Fruit fly (Drosophila melanogaster) whole organism, embryonic: ENCODE measurements around the gene Non3.

Experiments used
- Awh ChIP-seq: fragments of 200-800 bp; sonication (Bioruptor generic); IDR thresholded peaks from 2 replicates; pipeline ENCODE4, ENCODE4 v1.3.6; 2022; ENCODE audit warnings: missing biosample characterization, missing genetic modification characterization
- CG10209 ChIP-seq: fragments of 200-800 bp; sonication (Bioruptor generic); optimal IDR thresholded peaks from 3 replicates; lab custom pipeline; 2017; ENCODE audit warnings: missing biosample characterization, mild to moderate bottlenecking, missing genetic modification characterization, missing genetic modification reagents
- CG10274 ChIP-seq: fragments of 200-800 bp; sonication (Bioruptor generic); optimal IDR thresholded peaks from 3 replicates; lab custom pipeline; 2017; ENCODE audit warnings: missing biosample characterization, mild to moderate bottlenecking, missing genetic modification characterization
- CG10321 ChIP-seq: fragments of 200-800 bp; sonication (Bioruptor generic); IDR thresholded peaks from 2 replicates; pipeline ENCODE4 v1.3.6; 2022; ENCODE audit warnings: missing biosample characterization, missing genetic modification characterization
- CG12769 ChIP-seq: fragments of 200-800 bp; sonication (Bioruptor generic); optimal IDR thresholded peaks from 2 replicates; lab custom pipeline; 2019; ENCODE audit warnings: missing biosample characterization, mild to moderate bottlenecking, missing genetic modification characterization, moderate library complexity
- CG13296 ChIP-seq: fragments of 200-800 bp; sonication (Bioruptor generic); optimal IDR thresholded peaks from 3 replicates; lab custom pipeline; 2018; ENCODE audit warnings: missing biosample characterization, mild to moderate bottlenecking, missing genetic modification characterization
- CG15601 ChIP-seq: fragments of 200-800 bp; sonication (Bioruptor generic); optimal IDR thresholded peaks from 3 replicates; lab custom pipeline; 2019; ENCODE audit warnings: missing biosample characterization, mild to moderate bottlenecking, missing genetic modification characterization, moderate library complexity
- CG1792 ChIP-seq: fragments of 200-800 bp; sonication (Bioruptor generic); optimal IDR thresholded peaks from 2 replicates; lab custom pipeline; 2016; ENCODE audit warnings: missing biosample characterization, missing genetic modification characterization
- CG18011 ChIP-seq: fragments of 200-800 bp; sonication (Bioruptor generic); optimal IDR thresholded peaks from 2 replicates; lab custom pipeline; 2017; ENCODE audit warnings: missing biosample characterization, missing genetic modification characterization, mild to moderate bottlenecking, moderate library complexity, missing genotype
- CG18619 ChIP-seq: fragments of 200-800 bp; sonication (Bioruptor generic); optimal IDR thresholded peaks from 3 replicates; lab custom pipeline; 2017; ENCODE audit warnings: missing biosample characterization, mild to moderate bottlenecking, missing genetic modification characterization
- CG2202 ChIP-seq: fragments of 200-800 bp; sonication (Bioruptor generic); optimal IDR thresholded peaks from 2 replicates; lab custom pipeline; 2018; ENCODE audit warnings: missing biosample characterization, mild to moderate bottlenecking, missing genetic modification characterization
- CG34224 ChIP-seq: fragments of 200-800 bp; sonication (Bioruptor generic); IDR thresholded peaks from 3 replicates; pipeline ENCODE4 v1.3.6; 2022; ENCODE audit warnings: missing biosample characterization, missing genetic modification characterization; ENCODE audit not compliant: partially characterized antibody
- CG4730 ChIP-seq: fragments of 200-800 bp; sonication (Bioruptor generic); IDR thresholded peaks from 2 replicates; pipeline ENCODE4 v1.3.6; 2022; ENCODE audit warnings: missing biosample characterization, missing genetic modification characterization
- CG8290 ChIP-seq, 3 experiments: fragments of 200-800 bp; sonication (Bioruptor generic); optimal IDR thresholded peaks; 2 replicates each; lab custom pipeline; 2016 to 2019; ENCODE audit warnings: missing biosample characterization in 3 of 3, missing genetic modification characterization in 3 of 3, mild to moderate bottlenecking in 2 of 3, moderate library complexity in 1 of 3
- CG8359 ChIP-seq: fragments of 200-800 bp; sonication (Bioruptor generic); optimal IDR thresholded peaks from 2 replicates; lab custom pipeline; 2017; ENCODE audit warnings: missing biosample characterization, mild to moderate bottlenecking, missing genetic modification characterization, borderline replicate concordance
- CG9437 ChIP-seq: fragments of 200-800 bp; sonication (Bioruptor generic); optimal IDR thresholded peaks from 2 replicates; lab custom pipeline; 2018; ENCODE audit warnings: missing biosample characterization, mild to moderate bottlenecking, missing genetic modification characterization
- CkIIα-i1 ChIP-seq: fragments of 200-800 bp; sonication (Bioruptor generic); IDR thresholded peaks from 2 replicates; pipeline ENCODE4 v1.3.6; 2022; ENCODE audit warnings: missing biosample characterization, missing genetic modification characterization
- Dbx ChIP-seq: fragments of 200-800 bp; sonication (Bioruptor generic); IDR thresholded peaks from 3 replicates; pipeline ENCODE4 v1.3.6; 2022; ENCODE audit warnings: missing biosample characterization, missing genetic modification characterization
- Dip2 ChIP-seq: fragments of 200-800 bp; sonication (Bioruptor generic); IDR thresholded peaks from 2 replicates; pipeline ENCODE4 v1.3.6; 2022; ENCODE audit warnings: missing biosample characterization, missing genetic modification characterization
- Ets65A ChIP-seq: fragments of 200-800 bp; sonication (Bioruptor generic); peaks from one replicate; lab custom pipeline; 2016; ENCODE audit warnings: missing biosample characterization, missing genetic modification characterization
- H2.0 ChIP-seq: fragments of 200-800 bp; sonication (Bioruptor generic); IDR thresholded peaks from 2 replicates; pipeline ENCODE4 v1.3.6; 2022; ENCODE audit warnings: missing biosample characterization, missing genetic modification characterization
- HHEX ChIP-seq: fragments of 200-800 bp; sonication (Bioruptor generic); optimal IDR thresholded peaks from 3 replicates; lab custom pipeline; 2017; ENCODE audit warnings: missing biosample characterization, mild to moderate bottlenecking, missing genetic modification characterization, missing genetic modification reagents
- Hr78 ChIP-seq, 2 experiments: fragments of 200-800 bp in 1 of 2; fragments of >200 bp in 1 of 2; sonication (Bioruptor generic) in 1 of 2; optimal IDR thresholded peaks; 2 replicates each; lab custom pipeline; 2017 to 2019; ENCODE audit warnings: missing biosample characterization in 2 of 2, missing genetic modification characterization in 2 of 2, mild to moderate bottlenecking in 1 of 2, moderate library complexity in 1 of 2
- Kr ChIP-seq: fragments of 200-800 bp; sonication (Bioruptor generic); optimal IDR thresholded peaks from 2 replicates; lab custom pipeline; 2017; ENCODE audit warnings: missing biosample characterization, mild to moderate bottlenecking, missing genetic modification characterization
- Lhr ChIP-seq: fragments of 200-800 bp; sonication (Bioruptor generic); optimal IDR thresholded peaks from 3 replicates; lab custom pipeline; 2017; ENCODE audit warnings: mild to moderate bottlenecking, missing biosample characterization, missing genetic modification reagents, missing genetic modification characterization
- Lim3 ChIP-seq: fragments of 200-800 bp; sonication (Bioruptor generic); IDR thresholded peaks from 2 replicates; pipeline ENCODE4 v1.3.6; 2022; ENCODE audit warnings: missing biosample characterization, missing genetic modification characterization
- Med ChIP-seq: fragments of 200-800 bp; sonication (Bioruptor generic); peaks from one replicate; lab custom pipeline; 2016; ENCODE audit warnings: missing biosample characterization, missing genetic modification characterization, mild to moderate bottlenecking, inconsistent platforms, moderate library complexity
- Rx ChIP-seq: fragments of 200-800 bp; sonication (Bioruptor generic); IDR thresholded peaks from 2 replicates; pipeline ENCODE4 v1.3.6; 2022; ENCODE audit warnings: missing biosample characterization, missing genetic modification characterization
- Scr ChIP-seq: fragments of 200-800 bp; sonication (Bioruptor generic); IDR thresholded peaks from 2 replicates; pipeline ENCODE4 v1.3.6; 2022; ENCODE audit warnings: missing biosample characterization, missing genetic modification characterization; ENCODE audit not compliant: partially characterized antibody
- Sry-δ ChIP-seq: fragments of 200-800 bp; sonication (Bioruptor generic); optimal IDR thresholded peaks from 2 replicates; lab custom pipeline; 2016; ENCODE audit warnings: missing biosample characterization, missing genetic modification characterization
- Taf1 ChIP-seq: fragments of 200-800 bp; sonication (Bioruptor generic); IDR thresholded peaks from 2 replicates; pipeline ENCODE4 v1.3.6; 2022; ENCODE audit warnings: missing biosample characterization, missing genetic modification characterization
- ato ChIP-seq: fragments of 200-800 bp; sonication (Bioruptor generic); IDR thresholded peaks from 2 replicates; pipeline ENCODE4 v1.3.6; 2022; ENCODE audit warnings: missing biosample characterization, missing genetic modification characterization; ENCODE audit not compliant: partially characterized antibody
- br ChIP-seq: fragments of >200 bp; optimal IDR thresholded peaks from 2 replicates; lab custom pipeline; 2017
- ci ChIP-seq: fragments of 200-800 bp; sonication (Bioruptor generic); IDR thresholded peaks from 3 replicates; pipeline ENCODE4 v1.3.6; 2022; ENCODE audit warnings: missing biosample characterization, missing genetic modification characterization
- dmrt99B ChIP-seq: fragments of 200-800 bp; sonication (Bioruptor generic); optimal IDR thresholded peaks from 2 replicates; lab custom pipeline; 2018; ENCODE audit warnings: missing biosample characterization, mild to moderate bottlenecking, missing genetic modification characterization, moderate library complexity
- eve ChIP-seq, 2 experiments: fragments of >200 bp; optimal IDR thresholded peaks; 2 replicates each; lab custom pipeline; 2017; ENCODE audit warnings: missing biosample characterization in 2 of 2, missing genetic modification characterization in 2 of 2
- fru ChIP-seq: fragments of >200 bp; optimal IDR thresholded peaks from 2 replicates; lab custom pipeline; 2017
- gcm2 ChIP-seq: fragments of 200-800 bp; sonication (Bioruptor generic); optimal IDR thresholded peaks from 2 replicates; lab custom pipeline; 2016; ENCODE audit warnings: missing biosample characterization, missing genetic modification characterization
- hb ChIP-seq: fragments of 200-800 bp; sonication (Bioruptor generic); IDR thresholded peaks from 3 replicates; pipeline ENCODE4 v1.3.6; 2022; ENCODE audit warnings: missing biosample characterization, missing genetic modification characterization; ENCODE audit not compliant: partially characterized antibody
- hth ChIP-seq: fragments of >200 bp; optimal IDR thresholded peaks from 2 replicates; lab custom pipeline; 2017; ENCODE audit warnings: inconsistent platforms
- kni ChIP-seq: fragments of 200-800 bp; sonication (Bioruptor generic); optimal IDR thresholded peaks from 3 replicates; lab custom pipeline; 2017; ENCODE audit warnings: mild to moderate bottlenecking, missing biosample characterization, missing genetic modification reagents, missing genetic modification characterization
- maf-S ChIP-seq: fragments of 200-800 bp; sonication (Bioruptor generic); optimal IDR thresholded peaks from 2 replicates; lab custom pipeline; 2016; ENCODE audit warnings: missing biosample characterization, missing genetic modification characterization
- mirr ChIP-seq: fragments of 200-800 bp; sonication (Bioruptor generic); optimal IDR thresholded peaks from 3 replicates; lab custom pipeline; 2018; ENCODE audit warnings: missing biosample characterization, mild to moderate bottlenecking, missing genetic modification characterization
- odd ChIP-seq: fragments of 200-800 bp; sonication (Bioruptor generic); optimal IDR thresholded peaks from 2 replicates; lab custom pipeline; 2017; ENCODE audit warnings: missing biosample characterization, mild to moderate bottlenecking, missing genetic modification characterization
- otp ChIP-seq: fragments of 200-800 bp; sonication (Bioruptor generic); IDR thresholded peaks from 3 replicates; pipeline ENCODE4, ENCODE4 v1.3.6; 2022; ENCODE audit warnings: missing biosample characterization, missing genetic modification characterization
- stc ChIP-seq: fragments of 200-800 bp; sonication (Bioruptor generic); IDR thresholded peaks from 2 replicates; pipeline ENCODE4 v1.3.6; 2022; ENCODE audit warnings: missing biosample characterization, missing genetic modification characterization
- unpg ChIP-seq: fragments of 200-800 bp; sonication (Bioruptor generic); optimal IDR thresholded peaks from 3 replicates; lab custom pipeline; 2018; ENCODE audit warnings: missing biosample characterization, mild to moderate bottlenecking, missing genetic modification characterization, moderate library complexity
- usp ChIP-seq: fragments of >200 bp; optimal IDR thresholded peaks from 2 replicates; lab custom pipeline; 2017; ENCODE audit warnings: missing biosample characterization, missing genetic modification characterization
- zen ChIP-seq: fragments of 200-800 bp; sonication (Bioruptor generic); optimal IDR thresholded peaks from 3 replicates; lab custom pipeline; 2018; ENCODE audit warnings: missing biosample characterization, mild to moderate bottlenecking, missing genetic modification characterization, moderate library complexity
- zen2 ChIP-seq: fragments of 200-800 bp; sonication (Bioruptor generic); IDR thresholded peaks from 3 replicates; pipeline ENCODE4 v1.3.6; 2022; ENCODE audit warnings: missing biosample characterization, missing genetic modification characterization; ENCODE audit not compliant: partially characterized antibody

Gene Non3

DNA sequence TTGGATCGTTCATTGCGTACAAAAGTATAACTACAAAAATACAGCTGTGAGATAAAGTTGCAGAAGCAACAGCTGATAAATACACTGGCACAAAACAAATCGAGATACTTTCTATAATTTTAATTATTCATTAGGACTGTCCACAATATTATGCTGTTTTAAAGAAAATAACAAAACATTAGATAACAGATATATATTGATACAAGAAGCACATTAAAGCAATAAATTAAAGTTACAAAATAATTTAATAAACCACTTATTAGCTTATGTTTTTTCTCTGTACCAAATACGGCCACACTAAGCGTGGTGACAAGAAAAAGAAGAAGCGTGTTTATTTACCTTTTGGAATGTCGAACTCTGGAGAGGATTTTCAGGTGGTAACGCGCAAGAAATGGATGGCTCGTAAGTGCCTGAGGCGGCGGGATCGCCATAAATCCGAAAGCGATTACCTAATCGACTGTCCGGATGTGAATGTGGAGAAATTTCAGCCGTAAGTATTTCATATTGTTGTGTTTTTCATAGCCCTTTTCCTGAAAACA lies 3.2 kb upstream of the Non3 start, which contains the start of the genes CG7988 and CG7183 (continued):
- peak; percentile 94 for TF ChIP-seq Lhr (GFP tag; lab: Kevin White, UChicago)
- TF ChIP-seq gcm2 (GFP tag; lab: Kevin White, UChicago): peak; percentile 84
- TF ChIP-seq stc (GFP tag; lab: Robert Waterston, UW): peak; percentile 98
- TF ChIP-seq CG8290 (GFP tag; optimal IDR thresholded peaks at IDR 0.05; lab: Kevin White, UChicago): peak; percentile 98
- peak in 1 of 2 experiments; percentile 83 for TF ChIP-seq CG8290 (tag; optimal IDR thresholded peaks at IDR 0.05; lab: Kevin White, UChicago)
- peak; percentile 98 for TF ChIP-seq dmrt99B (tag; lab: Kevin White, UChicago)
- peak; percentile 96 for TF ChIP-seq CG12769 (tag; lab: Kevin White, UChicago)
- TF ChIP-seq CG10209 (GFP tag; lab: Kevin White, UChicago): peak; percentile 98
- TF ChIP-seq kni (GFP tag; lab: Kevin White, UChicago): peak; percentile 50
- peak; percentile 98 for TF ChIP-seq Dbx (GFP tag; lab: Robert Waterston, UW)
- peak in 1 of 2 experiments; percentile 70 for TF ChIP-seq eve (GFP tag; optimal IDR thresholded peaks at IDR 0.05; lab: Kevin White, UChicago)
- peak; percentile 92 for TF ChIP-seq Taf1
- peak; percentile 68 for TF ChIP-seq Sry-δ
- no peak for TF ChIP-seq usp (GFP tag; lab: Kevin White, UChicago)
- TF ChIP-seq mirr (GFP tag; lab: Kevin White, UChicago): peak; percentile 64
- TF ChIP-seq CG9437 (GFP tag; lab: Kevin White, UChicago): peak; percentile 95
- TF ChIP-seq CG1792 (GFP tag; lab: Kevin White, UChicago): peak; percentile 76
- TF ChIP-seq hth: no peak
- peak; percentile 98 for TF ChIP-seq Awh (GFP tag; lab: Robert Waterston, UW)
- TF ChIP-seq Dip2: peak; percentile 65
- peak; percentile 73 for TF ChIP-seq CG10274 (GFP tag; lab: Kevin White, UChicago)
- no peak for TF ChIP-seq hb (GFP tag; lab: Robert Waterston, UW)
- TF ChIP-seq Ets65A: peak; percentile 97
- TF ChIP-seq zen: peak; percentile 98
- TF ChIP-seq ato (GFP tag; lab: Robert Waterston, UW): no peak
- TF ChIP-seq CG18011 (GFP tag; lab: Kevin White, UChicago): peak; percentile 88
- TF ChIP-seq Scr (GFP tag; lab: Robert Waterston, UW): peak; percentile 23; the same call in 1 of the 2 replicates
- peak; percentile 67 for TF ChIP-seq CkIIα-i1 (GFP tag; lab: Robert Waterston, UW)
- peak; percentile 94 for TF ChIP-seq CG13296 (GFP tag; lab: Kevin White, UChicago)
- peak; percentile 94 for TF ChIP-seq Lim3
- no peak for TF ChIP-seq CG34224 (GFP tag; lab: Robert Waterston, UW)
- peak; percentile 96 for TF ChIP-seq CG18619
- peak; percentile 99 for TF ChIP-seq unpg (GFP tag; lab: Kevin White, UChicago)
- TF ChIP-seq Rx: peak; percentile 93
- TF ChIP-seq br (lab: Kevin White, UChicago): no peak
- peak; percentile 99 for TF ChIP-seq H2.0 (GFP tag; lab: Robert Waterston, UW)
- TF ChIP-seq fru (lab: Kevin White, UChicago): no peak
- TF ChIP-seq CG15601 (tag; lab: Kevin White, UChicago): peak; percentile 98
- peak; percentile 97 for TF ChIP-seq Med (GFP tag; lab: Kevin White, UChicago)
- peak; percentile 92 for TF ChIP-seq HHEX
- TF ChIP-seq Hr78 (GFP tag; optimal IDR thresholded peaks at IDR 0.05; lab: Kevin White, UChicago): peak in 1 of 2 experiments; percentile 92
- peak; percentile 41 for TF ChIP-seq Kr (GFP tag; lab: Kevin White, UChicago)
- TF ChIP-seq maf-S (GFP tag; lab: Kevin White, UChicago): peak; percentile 94
- TF ChIP-seq otp: peak; percentile 97
- TF ChIP-seq CG10321 (GFP tag; lab: Robert Waterston, UW): peak; percentile 84
- peak; percentile 99 for TF ChIP-seq CG4730 (GFP tag; lab: Robert Waterston, UW)
- TF ChIP-seq odd (GFP tag; lab: Kevin White, UChicago): no peak
- TF ChIP-seq zen2: no peak
- peak; percentile 97 for TF ChIP-seq ci
- peak; percentile 96 for TF ChIP-seq CG2202 (tag; lab: Kevin White, UChicago)
- peak; percentile 80 for TF ChIP-seq CG8359
